Worm (Caenorhabditis elegans) whole organism, L2 larva: ENCODE data around the gene evl-18.

Experiments used
- C34F6.9 ChIP-seq: fragments of 150-350 bp; optimal IDR thresholded peaks from 2 replicates; lab custom pipeline; 2014; ENCODE audit warnings: missing biosample characterization, missing genetic modification characterization
- F13H6.1 ChIP-seq: sonication (generic microtip); optimal IDR thresholded peaks from 2 replicates; lab custom pipeline; 2016; ENCODE audit warnings: missing genetic modification characterization, missing compliant biosample characterization
- R02D3.7 ChIP-seq: fragments of 150-350 bp; optimal IDR thresholded peaks from 2 replicates; lab custom pipeline; 2014; ENCODE audit warnings: missing biosample characterization, missing genetic modification characterization
- Y55F3AM.14 ChIP-seq: fragments of 200-800 bp; sonication (Bioruptor generic); optimal IDR thresholded peaks from 2 replicates; lab custom pipeline; 2018; ENCODE audit warnings: mild to moderate bottlenecking, missing genetic modification characterization, missing compliant biosample characterization
- alr-1 ChIP-seq: fragments of 150-350 bp; optimal IDR thresholded peaks from 2 replicates; lab custom pipeline; 2014; ENCODE audit warnings: missing biosample characterization, missing genetic modification characterization
- blmp-1 ChIP-seq: sonication (generic microtip); optimal IDR thresholded peaks from 2 replicates; lab custom pipeline; 2017; ENCODE audit warnings: missing genetic modification characterization, mild to moderate bottlenecking, missing compliant biosample characterization, antibody characterized with exemption, moderate library complexity; ENCODE audit not compliant: insufficient read depth
- ceh-16 ChIP-seq: fragments of 150-350 bp; optimal IDR thresholded peaks from 2 replicates; lab custom pipeline; 2014; ENCODE audit warnings: missing biosample characterization, missing genetic modification characterization
- crh-2 ChIP-seq: sonication (generic microtip); optimal IDR thresholded peaks from 2 replicates; lab custom pipeline; 2017; ENCODE audit warnings: missing biosample characterization, missing genetic modification characterization
- dmd-4 ChIP-seq: sonication (generic microtip); optimal IDR thresholded peaks from 2 replicates; lab custom pipeline; 2017; ENCODE audit warnings: missing biosample characterization, missing genetic modification characterization
- elt-1 ChIP-seq: fragments of 150-350 bp; optimal IDR thresholded peaks from 2 replicates; lab custom pipeline; 2014; ENCODE audit warnings: missing biosample characterization, missing genetic modification characterization
- elt-3 ChIP-seq: sonication (generic microtip); optimal IDR thresholded peaks from 2 replicates; lab custom pipeline; 2017; ENCODE audit warnings: missing biosample characterization, missing genetic modification characterization
- fos-1 ChIP-seq: fragments of 150-350 bp; optimal IDR thresholded peaks from 2 replicates; lab custom pipeline; 2014; ENCODE audit warnings: missing biosample characterization, missing genetic modification characterization
- lin-13 ChIP-seq: fragments of 150-350 bp; optimal IDR thresholded peaks from 2 replicates; lab custom pipeline; 2014; ENCODE audit warnings: missing biosample characterization, missing genetic modification reagents, missing genetic modification characterization
- lsy-2 ChIP-seq, 2 experiments: fragments of 150-350 bp in 1 of 2; sonication (generic microtip) in 1 of 2; optimal IDR thresholded peaks; 2 replicates each; lab custom pipeline; 2014 to 2017; ENCODE audit warnings: missing biosample characterization in 2 of 2, missing genetic modification characterization in 2 of 2
- mab-5 ChIP-seq: fragments of 150-350 bp; optimal IDR thresholded peaks from 2 replicates; lab custom pipeline; 2014; ENCODE audit warnings: missing biosample characterization, missing genetic modification characterization
- mbf-1 ChIP-seq: sonication (generic microtip); optimal IDR thresholded peaks from 2 replicates; lab custom pipeline; 2017; ENCODE audit warnings: missing biosample characterization, missing genetic modification characterization
- mdl-1 ChIP-seq, 2 experiments: fragments of 150-350 bp in 1 of 2; sonication (generic microtip) in 1 of 2; optimal IDR thresholded peaks; 2 replicates each; lab custom pipeline; 2017; ENCODE audit warnings: missing biosample characterization in 2 of 2, missing genetic modification characterization in 2 of 2
- nhr-10 ChIP-seq: sonication (generic microtip); optimal IDR thresholded peaks from 2 replicates; lab custom pipeline; 2017; ENCODE audit warnings: missing biosample characterization, missing genetic modification characterization
- nhr-11 ChIP-seq: fragments of 150-350 bp; optimal IDR thresholded peaks from 2 replicates; lab custom pipeline; 2014; ENCODE audit warnings: missing biosample characterization, missing genetic modification characterization
- nhr-12 ChIP-seq: fragments of 150-350 bp; optimal IDR thresholded peaks from 2 replicates; lab custom pipeline; 2014; ENCODE audit warnings: missing biosample characterization, missing genetic modification characterization
- nhr-129 ChIP-seq: fragments of 150-350 bp; optimal IDR thresholded peaks from 2 replicates; lab custom pipeline; 2014; ENCODE audit warnings: missing biosample characterization, missing genetic modification characterization
- nhr-21 ChIP-seq: fragments of 150-350 bp; optimal IDR thresholded peaks from 2 replicates; lab custom pipeline; 2014; ENCODE audit warnings: missing biosample characterization, missing genetic modification characterization
- nhr-25 ChIP-seq: fragments of 150-350 bp; sonication (generic microtip); optimal IDR thresholded peaks from 3 replicates; lab custom pipeline; 2014; ENCODE audit warnings: missing biosample characterization, missing genetic modification characterization
- peb-1 ChIP-seq: fragments of 150-350 bp; optimal IDR thresholded peaks from 2 replicates; lab custom pipeline; 2014; ENCODE audit warnings: missing biosample characterization, missing genetic modification characterization
- skn-1 ChIP-seq: sonication (generic microtip); optimal IDR thresholded peaks from 2 replicates; lab custom pipeline; 2017; ENCODE audit warnings: missing biosample characterization, missing genetic modification characterization
- sma-3 ChIP-seq: sonication (generic microtip); optimal IDR thresholded peaks from 2 replicates; lab custom pipeline; 2016; ENCODE audit warnings: missing genetic modification reagents, missing genetic modification characterization, missing compliant biosample characterization
- sma-9 ChIP-seq, 2 experiments: fragments of 150-350 bp in 1 of 2; sonication (generic microtip) in 1 of 2; optimal IDR thresholded peaks; 2 replicates each; lab custom pipeline; 2014 to 2016; ENCODE audit warnings: missing genetic modification characterization in 2 of 2, mild to moderate bottlenecking in 1 of 2, missing biosample characterization in 1 of 2, missing compliant biosample characterization in 1 of 2, missing genetic modification reagents in 1 of 2, moderate library complexity in 1 of 2
- unc-39 ChIP-seq: fragments of 150-350 bp; optimal IDR thresholded peaks from 2 replicates; lab custom pipeline; 2014; ENCODE audit warnings: missing biosample characterization, missing genetic modification characterization
- unc-55 ChIP-seq: fragments of 150-350 bp; sonication (generic microtip); optimal IDR thresholded peaks from 3 replicates; lab custom pipeline; 2014; ENCODE audit warnings: missing biosample characterization, missing genetic modification reagents, missing genetic modification characterization
- ztf-1 ChIP-seq: fragments of 200-800 bp; sonication (Bioruptor generic); conservative IDR thresholded peaks from 2 replicates; pipeline ENCODE4 v1.3.6; 2022; ENCODE audit warnings: missing genetic modification characterization, missing compliant biosample characterization
- ztf-11 ChIP-seq: sonication (generic microtip); optimal IDR thresholded peaks from 2 replicates; lab custom pipeline; 2017; ENCODE audit warnings: missing biosample characterization, missing genetic modification characterization
- ztf-4 ChIP-seq: fragments of 150-350 bp; optimal IDR thresholded peaks from 2 replicates; lab custom pipeline; 2014; ENCODE audit warnings: missing biosample characterization, missing genetic modification characterization

The evl-18 gene

ce11 chrIII:3701411-3702310 lies 33.2 kb downstream of the evl-18 start, which contains the start of the genes pdi-1 and C14B1.2:
pdi-1 (minus strand) TSS chrIII:3701461.
C14B1.2 (plus strand) TSS chrIII:3702260.
- TF ChIP-seq elt-3 (tag; lab: Kevin White, UChicago), result no peak
- peak; percentile 10 for TF ChIP-seq nhr-25 (tag; lab: Kevin White, UChicago)
- peak; percentile 6 for TF ChIP-seq skn-1 (tag; lab: Kevin White, UChicago)
- TF ChIP-seq nhr-12 (tag; lab: Kevin White, UChicago), result no peak
- TF ChIP-seq nhr-21, result peak; percentile 35
- no peak for TF ChIP-seq dmd-4 (tag; lab: Kevin White, UChicago)
- peak; percentile 30 for TF ChIP-seq sma-3 (GFP tag; lab: Kevin White, UChicago)
- no peak for TF ChIP-seq nhr-10 (tag; lab: Kevin White, UChicago)
- no peak for TF ChIP-seq mab-5 (tag; lab: Kevin White, UChicago)
- TF ChIP-seq lsy-2 (tag; optimal IDR thresholded peaks at IDR 0.05; lab: Kevin White, UChicago), result peak in 1 of 2 experiments; percentile 33
- no peak for TF ChIP-seq peb-1 (tag; lab: Kevin White, UChicago)
- peak; percentile 92 for TF ChIP-seq crh-2 (tag; lab: Kevin White, UChicago)
- TF ChIP-seq sma-9 (GFP tag; optimal IDR thresholded peaks at IDR 0.05; lab: Kevin White, UChicago), result peak; percentile 11
- no peak for TF ChIP-seq sma-9 (tag; optimal IDR thresholded peaks at IDR 0.05; lab: Kevin White, UChicago)
- TF ChIP-seq F13H6.1 (tag; lab: Kevin White, UChicago), result peak; percentile 25
- peak; percentile 87 for TF ChIP-seq fos-1 (tag; lab: Kevin White, UChicago)
- peak; percentile 57 for TF ChIP-seq nhr-129 (tag; lab: Kevin White, UChicago)
- peak; percentile 17 for TF ChIP-seq blmp-1 (tag; lab: Kevin White, UChicago)
- TF ChIP-seq mdl-1 (tag; optimal IDR thresholded peaks at IDR 0.05; lab: Kevin White, UChicago), result peak; percentile 28 to 62
- peak; percentile 64 for TF ChIP-seq C34F6.9 (tag; lab: Kevin White, UChicago)
- TF ChIP-seq unc-55 (GFP tag; lab: Kevin White, UChicago), result peak; percentile 21

ce11 chrIII:3699275-3699674 lies 35.6 kb downstream of the evl-18 start, which contains the start of gene cyn-9:
cyn-9 (minus strand) TSS chrIII:3699640.
- TF ChIP-seq unc-55 (GFP tag; lab: Kevin White, UChicago) (no peak), crh-2 (tag; lab: Kevin White, UChicago) (no peak), nhr-21 (peak; percentile 11)

- no peak for TF ChIP-seq Y55F3AM.14 (GFP tag; lab: Kevin White, UChicago)
- TF ChIP-seq nhr-11 (tag; lab: Kevin White, UChicago), result no peak
- no peak for TF ChIP-seq ceh-16 (tag; lab: Kevin White, UChicago)
- TF ChIP-seq elt-1 (tag; lab: Kevin White, UChicago), result no peak
- TF ChIP-seq mbf-1 (tag; lab: Kevin White, UChicago), result no peak
- TF ChIP-seq ztf-4, result no peak
- TF ChIP-seq sma-9 (GFP tag; optimal IDR thresholded peaks at IDR 0.05; lab: Kevin White, UChicago), result no peak
- TF ChIP-seq sma-9 (tag; optimal IDR thresholded peaks at IDR 0.05; lab: Kevin White, UChicago), result no peak
- TF ChIP-seq skn-1 (tag; lab: Kevin White, UChicago), result no peak
- TF ChIP-seq lin-13 (GFP tag; lab: Kevin White, UChicago), result no peak
- no peak for TF ChIP-seq nhr-129 (tag; lab: Kevin White, UChicago)
Measured at ce11 chrIII:3698366-3698765, 36.5 kb downstream of the evl-18 start.

ce11 chrIII:3695398-3695797 lies 39.4 kb downstream of the evl-18 start:
- TF ChIP-seq lsy-2 (tag; optimal IDR thresholded peaks at IDR 0.05; lab: Kevin White, UChicago) (peak; percentile 19 to 24), unc-55 (GFP tag; lab: Kevin White, UChicago) (peak; percentile 15)
- TF ChIP-seq, all 48 proteins: peak for 2; not testable (repeated sequence) for 46

- TF ChIP-seq Y55F3AM.14 (GFP tag; lab: Kevin White, UChicago) (no peak), unc-39 (tag; lab: Kevin White, UChicago) (no peak), ztf-4 (no peak), ztf-1 (GFP tag; lab: Robert Waterston, UW) (no peak), ztf-11 (no peak), F13H6.1 (tag; lab: Kevin White, UChicago) (no peak), elt-3 (tag; lab: Kevin White, UChicago) (no peak), sma-9 (GFP tag; optimal IDR thresholded peaks at IDR 0.05; lab: Kevin White, UChicago) (no peak), sma-9 (tag; optimal IDR thresholded peaks at IDR 0.05; lab: Kevin White, UChicago) (no peak), R02D3.7 (tag; lab: Kevin White, UChicago) (no peak), C34F6.9 (tag; lab: Kevin White, UChicago) (no peak), fos-1 (tag; lab: Kevin White, UChicago) (no peak), lin-13 (GFP tag; lab: Kevin White, UChicago) (no peak), nhr-21 (no peak), alr-1 (tag; lab: Kevin White, UChicago) (no peak)
Measured at ce11 chrIII:3694572-3694971, 40.3 kb downstream of the evl-18 start, which contains the start of gene npr-15. npr-15 (minus strand) TSS chrIII:3694672.
